Fruit fly (Drosophila melanogaster) whole organism, embryonic: ENCODE data around the gene Spn85F.
A peak's percentile ranks its signal among the peaks of the same experiment; 100 is the strongest.

Experiments used
- B-H2 ChIP-seq: fragments of 200-800 bp; sonication (Bioruptor generic); optimal IDR thresholded peaks from 2 replicates; lab custom pipeline; 2018; ENCODE audit warnings: missing biosample characterization, mild to moderate bottlenecking, missing genetic modification characterization
- CG10147 ChIP-seq: fragments of 200-800 bp; sonication (Bioruptor generic); optimal IDR thresholded peaks from 2 replicates; lab custom pipeline; 2019; ENCODE audit warnings: missing biosample characterization, mild to moderate bottlenecking, missing genetic modification characterization, moderate library complexity
- CG10274 ChIP-seq: fragments of 200-800 bp; sonication (Bioruptor generic); optimal IDR thresholded peaks from 3 replicates; lab custom pipeline; 2017; ENCODE audit warnings: missing biosample characterization, mild to moderate bottlenecking, missing genetic modification characterization
- CG13123 ChIP-seq: fragments of 200-800 bp; sonication (Bioruptor generic); optimal IDR thresholded peaks from 2 replicates; lab custom pipeline; 2016; ENCODE audit warnings: missing biosample characterization, missing genetic modification characterization
- CG14050 ChIP-seq: fragments of 200-800 bp; sonication (Bioruptor generic); IDR thresholded peaks from 3 replicates; pipeline ENCODE4 v1.3.6; 2022; ENCODE audit warnings: missing biosample characterization, missing genetic modification characterization
- CG14441 ChIP-seq: fragments of 200-800 bp; sonication (Bioruptor generic); IDR thresholded peaks from 2 replicates; pipeline ENCODE4 v1.3.6; 2022; ENCODE audit warnings: missing biosample characterization, missing genetic modification characterization
- CG17328 ChIP-seq: fragments of 200-800 bp; sonication (Bioruptor generic); IDR thresholded peaks from 2 replicates; pipeline ENCODE4 v1.3.6; 2022; ENCODE audit warnings: missing biosample characterization, missing genetic modification characterization
- CG17359 ChIP-seq: fragments of 200-800 bp; sonication (Bioruptor generic); optimal IDR thresholded peaks from 3 replicates; lab custom pipeline; 2018; ENCODE audit warnings: missing biosample characterization, mild to moderate bottlenecking, missing genetic modification characterization, moderate library complexity
- CG17385 ChIP-seq: fragments of 200-800 bp; sonication (Bioruptor generic); optimal IDR thresholded peaks from 3 replicates; lab custom pipeline; 2018; ENCODE audit warnings: missing biosample characterization, mild to moderate bottlenecking, missing genetic modification characterization
- CG18764 ChIP-seq: fragments of 200-800 bp; sonication (Bioruptor generic); optimal IDR thresholded peaks from 3 replicates; lab custom pipeline; 2016; ENCODE audit warnings: missing biosample characterization, missing genetic modification characterization
- CG2202 ChIP-seq: fragments of 200-800 bp; sonication (Bioruptor generic); optimal IDR thresholded peaks from 2 replicates; lab custom pipeline; 2018; ENCODE audit warnings: missing biosample characterization, mild to moderate bottlenecking, missing genetic modification characterization
- CG30403 ChIP-seq: fragments of 200-800 bp; sonication (Bioruptor generic); optimal IDR thresholded peaks from 3 replicates; lab custom pipeline; 2016; ENCODE audit warnings: missing biosample characterization, missing genetic modification characterization
- CG32532 ChIP-seq: fragments of 200-800 bp; sonication (Bioruptor generic); IDR thresholded peaks from 2 replicates; pipeline ENCODE4 v1.3.6; 2022; ENCODE audit warnings: missing biosample characterization, missing genetic modification characterization
- CG4404 ChIP-seq: fragments of 200-800 bp; sonication (Bioruptor generic); IDR thresholded peaks from 2 replicates; pipeline ENCODE4 v1.3.6; 2022; ENCODE audit warnings: missing biosample characterization, missing genetic modification characterization
- CG4730 ChIP-seq: fragments of 200-800 bp; sonication (Bioruptor generic); IDR thresholded peaks from 2 replicates; pipeline ENCODE4 v1.3.6; 2022; ENCODE audit warnings: missing biosample characterization, missing genetic modification characterization
- CG6689 ChIP-seq: fragments of 200-800 bp; sonication (Bioruptor generic); IDR thresholded peaks from 2 replicates; pipeline ENCODE4 v1.3.6; 2022; ENCODE audit warnings: missing biosample characterization, missing genetic modification characterization
- CG7556 ChIP-seq: fragments of 200-800 bp; sonication (Bioruptor generic); optimal IDR thresholded peaks from 2 replicates; lab custom pipeline; 2017; ENCODE audit warnings: missing biosample characterization, mild to moderate bottlenecking, missing genetic modification characterization
- CG7839 ChIP-seq: fragments of 200-800 bp; sonication (Bioruptor generic); optimal IDR thresholded peaks from 3 replicates; lab custom pipeline; 2018; ENCODE audit warnings: missing biosample characterization, mild to moderate bottlenecking, missing genetic modification characterization, moderate library complexity
- CG8478 ChIP-seq: fragments of >200 bp; optimal IDR thresholded peaks from 2 replicates; lab custom pipeline; 2018
- CG9797 ChIP-seq: fragments of 200-800 bp; sonication (Bioruptor generic); optimal IDR thresholded peaks from 3 replicates; lab custom pipeline; 2018; ENCODE audit warnings: missing biosample characterization, mild to moderate bottlenecking, missing genetic modification characterization
- Chrac-16 ChIP-seq: fragments of 200-800 bp; sonication (Bioruptor generic); optimal IDR thresholded peaks from 3 replicates; lab custom pipeline; 2016; ENCODE audit warnings: missing biosample characterization, missing genetic modification characterization
- CrebB ChIP-seq: fragments of 200-800 bp; sonication (Bioruptor generic); optimal IDR thresholded peaks from 3 replicates; lab custom pipeline; 2018; ENCODE audit warnings: missing biosample characterization, mild to moderate bottlenecking, missing genetic modification characterization
- D19A ChIP-seq: fragments of 200-800 bp; optimal IDR thresholded peaks from 3 replicates; lab custom pipeline; 2019; ENCODE audit warnings: missing biosample characterization, mild to moderate bottlenecking, missing genetic modification characterization, moderate library complexity
- Doc3 ChIP-seq: fragments of 200-800 bp; sonication (Bioruptor generic); IDR thresholded peaks from 3 replicates; pipeline ENCODE4 v1.3.6; 2022; ENCODE audit warnings: missing biosample characterization, missing genetic modification characterization; ENCODE audit not compliant: partially characterized antibody
- Dref ChIP-seq: fragments of 200-800 bp; sonication (Bioruptor generic); IDR thresholded peaks from 2 replicates; pipeline ENCODE4 v1.3.6; 2022; ENCODE audit warnings: missing biosample characterization, missing genetic modification characterization
- E2f1 ChIP-seq: fragments of 200-800 bp; sonication (Bioruptor generic); IDR thresholded peaks from 2 replicates; pipeline ENCODE4 v1.3.6; 2022; ENCODE audit warnings: missing biosample characterization, missing genetic modification characterization
- Eip74EF ChIP-seq, 2 experiments: fragments of 200-800 bp in 1 of 2; fragments of >200 bp in 1 of 2; sonication (Bioruptor generic) in 1 of 2; optimal IDR thresholded peaks; 2 replicates each; lab custom pipeline; 2017 to 2019; ENCODE audit warnings: missing biosample characterization in 2 of 2, missing genetic modification characterization in 2 of 2, mild to moderate bottlenecking in 1 of 2, moderate library complexity in 1 of 2
- H2.0 ChIP-seq: fragments of 200-800 bp; sonication (Bioruptor generic); IDR thresholded peaks from 2 replicates; pipeline ENCODE4 v1.3.6; 2022; ENCODE audit warnings: missing biosample characterization, missing genetic modification characterization
- Hmr ChIP-seq: fragments of 200-800 bp; sonication (Bioruptor generic); optimal IDR thresholded peaks from 3 replicates; lab custom pipeline; 2017; ENCODE audit warnings: mild to moderate bottlenecking, missing biosample characterization, missing genetic modification reagents, missing genetic modification characterization
- Hr51 ChIP-seq, 2 experiments: fragments of 200-800 bp; sonication (Bioruptor generic); optimal IDR thresholded peaks; 2 replicates in 1 of 2; 3 replicates in 1 of 2; lab custom pipeline; 2016 to 2018; ENCODE audit warnings: missing biosample characterization in 2 of 2, missing genetic modification characterization in 2 of 2, mild to moderate bottlenecking in 1 of 2, moderate library complexity in 1 of 2
- Hr78 ChIP-seq, 2 experiments: fragments of 200-800 bp in 1 of 2; fragments of >200 bp in 1 of 2; sonication (Bioruptor generic) in 1 of 2; optimal IDR thresholded peaks; 2 replicates each; lab custom pipeline; 2017 to 2019; ENCODE audit warnings: missing biosample characterization in 2 of 2, missing genetic modification characterization in 2 of 2, mild to moderate bottlenecking in 1 of 2, moderate library complexity in 1 of 2
- Optix ChIP-seq: fragments of 200-800 bp; sonication (Bioruptor generic); IDR thresholded peaks from 3 replicates; pipeline ENCODE4 v1.3.6; 2022; ENCODE audit warnings: missing biosample characterization, missing genetic modification characterization
- Taf1 ChIP-seq: fragments of 200-800 bp; sonication (Bioruptor generic); IDR thresholded peaks from 2 replicates; pipeline ENCODE4 v1.3.6; 2022; ENCODE audit warnings: missing biosample characterization, missing genetic modification characterization
- aop ChIP-seq: fragments of 200-800 bp; sonication (Bioruptor generic); IDR thresholded peaks from 2 replicates; pipeline ENCODE4 v1.3.6; 2022; ENCODE audit warnings: missing biosample characterization, missing genetic modification characterization
- btn ChIP-seq: fragments of 200-800 bp; sonication (Bioruptor generic); optimal IDR thresholded peaks from 2 replicates; lab custom pipeline; 2016; ENCODE audit warnings: missing biosample characterization, missing genetic modification characterization
- dmrt99B ChIP-seq: fragments of 200-800 bp; sonication (Bioruptor generic); optimal IDR thresholded peaks from 2 replicates; lab custom pipeline; 2018; ENCODE audit warnings: missing biosample characterization, mild to moderate bottlenecking, missing genetic modification characterization, moderate library complexity
- emc ChIP-seq: fragments of 200-800 bp; sonication (Bioruptor generic); optimal IDR thresholded peaks from 2 replicates; lab custom pipeline; 2016; ENCODE audit warnings: missing biosample characterization, missing genetic modification characterization
- gcm2 ChIP-seq: fragments of 200-800 bp; sonication (Bioruptor generic); optimal IDR thresholded peaks from 2 replicates; lab custom pipeline; 2016; ENCODE audit warnings: missing biosample characterization, missing genetic modification characterization
- gem ChIP-seq: fragments of 200-800 bp; sonication (Bioruptor generic); optimal IDR thresholded peaks from 2 replicates; lab custom pipeline; 2019; ENCODE audit warnings: missing biosample characterization, mild to moderate bottlenecking, missing genetic modification characterization, moderate library complexity
- grau ChIP-seq: fragments of 200-800 bp; optimal IDR thresholded peaks from 3 replicates; lab custom pipeline; 2019; ENCODE audit warnings: missing biosample characterization, mild to moderate bottlenecking, missing genetic modification characterization, moderate library complexity
- ind ChIP-seq: fragments of 200-800 bp; sonication (Bioruptor generic); optimal IDR thresholded peaks from 3 replicates; lab custom pipeline; 2016; ENCODE audit warnings: missing biosample characterization, missing genetic modification characterization
- jumu ChIP-seq: fragments of 200-800 bp; sonication (Bioruptor generic); optimal IDR thresholded peaks from 3 replicates; lab custom pipeline; 2016; ENCODE audit warnings: missing biosample characterization, missing genetic modification characterization
- kah ChIP-seq: fragments of 200-800 bp; sonication (Bioruptor generic); optimal IDR thresholded peaks from 2 replicates; lab custom pipeline; 2018; ENCODE audit warnings: missing biosample characterization, mild to moderate bottlenecking, missing genetic modification characterization
- lab ChIP-seq: fragments of 200-800 bp; sonication (Bioruptor generic); optimal IDR thresholded peaks from 3 replicates; lab custom pipeline; 2017; ENCODE audit warnings: missing biosample characterization, missing genetic modification characterization, mild to moderate bottlenecking, moderate library complexity, missing genetic modification reagents
- org-1 ChIP-seq: fragments of 200-800 bp; sonication (Bioruptor generic); optimal IDR thresholded peaks from 2 replicates; lab custom pipeline; 2017; ENCODE audit warnings: missing biosample characterization, missing genetic modification characterization
- phol ChIP-seq: fragments of 200-800 bp; sonication (Bioruptor generic); optimal IDR thresholded peaks from 3 replicates; lab custom pipeline; 2018; ENCODE audit warnings: missing biosample characterization, mild to moderate bottlenecking, missing genetic modification characterization, moderate library complexity
- sens ChIP-seq: fragments of 200-800 bp; sonication (Bioruptor generic); peaks from one replicate; lab custom pipeline; 2016; ENCODE audit warnings: missing biosample characterization, missing genetic modification characterization
- sob ChIP-seq: fragments of 200-800 bp; sonication (Bioruptor generic); IDR thresholded peaks from 2 replicates; pipeline ENCODE4 v1.3.6; 2022; ENCODE audit warnings: missing biosample characterization, missing genetic modification characterization
- twi ChIP-seq: fragments of 200-800 bp; optimal IDR thresholded peaks from 2 replicates; lab custom pipeline; 2019; ENCODE audit warnings: missing biosample characterization, mild to moderate bottlenecking, missing genetic modification characterization, moderate library complexity
- unc-4 ChIP-seq: fragments of 200-800 bp; sonication (Bioruptor generic); IDR thresholded peaks from 2 replicates; pipeline ENCODE4 v1.3.6; 2022; ENCODE audit warnings: missing biosample characterization, missing genetic modification characterization; ENCODE audit not compliant: partially characterized antibody
- vvl ChIP-seq: fragments of 200-800 bp; sonication (Bioruptor generic); IDR thresholded peaks from 2 replicates; pipeline ENCODE4 v1.3.6; 2022; ENCODE audit warnings: missing biosample characterization, missing genetic modification characterization
- zen ChIP-seq: fragments of 200-800 bp; sonication (Bioruptor generic); optimal IDR thresholded peaks from 3 replicates; lab custom pipeline; 2018; ENCODE audit warnings: missing biosample characterization, mild to moderate bottlenecking, missing genetic modification characterization, moderate library complexity

Gene Spn85F

dm6 chr3R:9977494-9977893 is 19.5 kb upstream of the Spn85F start (continued):
- TF ChIP-seq Chrac-16 (peak; percentile 4), CG4730 (GFP tag; lab: Robert Waterston, UW) (no peak), CG14441 (GFP tag; lab: Robert Waterston, UW) (no peak), D19A (tag; lab: Kevin White, UChicago) (no peak), CG7556 (peak; percentile 29), Hmr (GFP tag; lab: Kevin White, UChicago) (peak; percentile 31), CG10274 (GFP tag; lab: Kevin White, UChicago) (no peak), Doc3 (GFP tag; lab: Robert Waterston, UW) (no peak), B-H2 (GFP tag; lab: Kevin White, UChicago) (no peak), H2.0 (GFP tag; lab: Robert Waterston, UW) (no peak), Optix (GFP tag; lab: Robert Waterston, UW) (no peak), CG6689 (GFP tag; lab: Robert Waterston, UW) (0 out of 2 replicates have a peak, but pooled peaks have one; percentile 37), CG30403 (peak; percentile 29), CG4404 (no peak), Eip74EF (GFP tag; optimal IDR thresholded peaks at IDR 0.05; lab: Kevin White, UChicago) (no peak), gem (tag; lab: Kevin White, UChicago) (peak; percentile 55), twi (tag; lab: Kevin White, UChicago) (no peak), CG17328 (GFP tag; lab: Robert Waterston, UW) (no peak), CG9797 (GFP tag; lab: Kevin White, UChicago) (no peak), jumu (GFP tag; lab: Kevin White, UChicago) (no peak), Taf1 (GFP tag; lab: Robert Waterston, UW) (no peak), Dref (GFP tag; lab: Robert Waterston, UW) (no peak), sob (GFP tag; lab: Robert Waterston, UW) (0 out of 2 replicates have a peak, but pooled peaks have one; percentile 36), CG8478 (no peak), dmrt99B (peak; percentile 51), Hr51 (GFP tag; optimal IDR thresholded peaks at IDR 0.05; lab: Kevin White, UChicago) (peak in 1 of 2 experiments; percentile 55), org-1 (GFP tag; lab: Kevin White, UChicago) (no peak), E2f1 (GFP tag; lab: Robert Waterston, UW) (no peak), sens (GFP tag; lab: Kevin White, UChicago) (no peak), CG18764 (GFP tag; lab: Kevin White, UChicago) (no peak), gcm2 (GFP tag; lab: Kevin White, UChicago) (no peak), CrebB (no peak), unc-4 (GFP tag; lab: Robert Waterston, UW) (no peak), grau (no peak), phol (tag; lab: Kevin White, UChicago) (peak; percentile 10), CG7839 (peak; percentile 39), CG17385 (GFP tag; lab: Kevin White, UChicago) (peak; percentile 13), CG32532 (no peak), CG2202 (tag; lab: Kevin White, UChicago) (no peak), btn (no peak), CG13123 (GFP tag; lab: Kevin White, UChicago) (no peak), aop (GFP tag; lab: Robert Waterston, UW) (no peak), ind (GFP tag; lab: Kevin White, UChicago) (peak; percentile 32), lab (GFP tag; lab: Kevin White, UChicago) (peak; percentile 39), Hr78 (GFP tag; optimal IDR thresholded peaks at IDR 0.05; lab: Kevin White, UChicago) (no peak), CG10147 (GFP tag; lab: Kevin White, UChicago) (no peak), emc (GFP tag; lab: Kevin White, UChicago) (no peak), kah (no peak), vvl (GFP tag; lab: Robert Waterston, UW) (peak; percentile 20; the same call in 1 of the 2 replicates), CG17359 (tag; lab: Kevin White, UChicago) (no peak), CG14050 (GFP tag; lab: Robert Waterston, UW) (peak; percentile 17; the same call in 1 of the 3 replicates), zen (tag; lab: Kevin White, UChicago) (no peak)
